Worm (Caenorhabditis elegans) whole organism, midembryonic: Measurements from ENCODE around the gene F21G4.6.

Source experiments
- med-1 ChIP-seq: sonication (generic microtip); optimal IDR thresholded peaks from 2 replicates; lab custom pipeline; 2017; ENCODE audit warnings: missing genetic modification characterization, mild to moderate bottlenecking, missing compliant biosample characterization, antibody characterized with exemption, missing genetic modification reagents; ENCODE audit not compliant: insufficient read depth
- ref-1 ChIP-seq: fragments of 200-800 bp; sonication (Bioruptor generic); conservative IDR thresholded peaks from 2 replicates; pipeline ENCODE4 v1.3.6; 2022; ENCODE audit warnings: missing genetic modification reagents, missing genetic modification characterization, missing compliant biosample characterization

- TF ChIP-seq ref-1 (GFP tag; lab: Robert Waterston, UW) (no peak), med-1 (no peak)
These were observed 23.3 kb upstream of the F21G4.6 start for ce11 chrX:9940524-9940923.
